Worm (Caenorhabditis elegans): ENCODE results near the gene F10D2.10.

- no peak for TF ChIP-seq sem-2 (GFP tag; optimal IDR thresholded peaks at IDR 0.05)
- TF ChIP-seq pha-4 (tag; optimal IDR thresholded peaks at IDR 0.05): no peak
- TF ChIP-seq unc-120 (tag; optimal IDR thresholded peaks at IDR 0.05; ENCODE audit: poor library complexity, severe bottlenecking): no peak
- TF ChIP-seq ceh-43 (GFP tag; optimal IDR thresholded peaks at IDR 0.05): no peak
- no peak for TF ChIP-seq tbx-8 (GFP tag; optimal IDR thresholded peaks at IDR 0.05)
- TF ChIP-seq nhr-237 (tag; optimal IDR thresholded peaks at IDR 0.05): no peak
- TF ChIP-seq nhr-28 (tag; optimal IDR thresholded peaks at IDR 0.05): no peak
- no peak for TF ChIP-seq ces-1 (GFP tag; optimal IDR thresholded peaks at IDR 0.05)
- TF ChIP-seq nhr-12 (tag; optimal IDR thresholded peaks at IDR 0.05): no peak
- TF ChIP-seq blmp-1 (tag; optimal IDR thresholded peaks at IDR 0.05): no peak
- no peak for TF ChIP-seq ham-2 (GFP tag; optimal IDR thresholded peaks at IDR 0.05)
- no peak for TF ChIP-seq elt-3 (tag; optimal IDR thresholded peaks at IDR 0.05)
- TF ChIP-seq lsy-2 (tag; optimal IDR thresholded peaks at IDR 0.05): no peak
- TF ChIP-seq elt-1 (tag; optimal IDR thresholded peaks at IDR 0.05; ENCODE audit: borderline replicate concordance, insufficient read depth): no peak
These were observed 22.0 kb downstream of the F10D2.10 start, which contains the start of gene F10D2.16 for ce11 chrV:7133963-7134362.

Measured in whole organism, mixed stage, embryonic.